Worm (Caenorhabditis elegans): ENCODE results near the gene C53B4.3.
A peak's percentile ranks its signal among the peaks of the same experiment; 100 is the strongest.

C53B4.3 gene

ce11 chrIV:9007947-9008346, 34.4 kb upstream of the C53B4.3 start:
- TF ChIP-seq lir-3 (tag; optimal IDR thresholded peaks at IDR 0.05; ENCODE audit: poor library complexity) (no peak), swsn-7 (tag; optimal IDR thresholded peaks at IDR 0.05) (no peak), nhr-20 (tag; optimal IDR thresholded peaks at IDR 0.05) (no peak), Y116A8C.19 (tag; optimal IDR thresholded peaks at IDR 0.05; ENCODE audit: borderline replicate concordance) (no peak), nhr-71 (tag; optimal IDR thresholded peaks at IDR 0.05) (peak; percentile 12), lin-14 (GFP tag; optimal IDR thresholded peaks at IDR 0.05) (peak; percentile 40), nhr-28 (tag; optimal IDR thresholded peaks at IDR 0.05) (no peak), rnt-1 (tag; optimal IDR thresholded peaks at IDR 0.05) (peak; percentile 25), nhr-12 (tag; optimal IDR thresholded peaks at IDR 0.05) (no peak), ets-5 (GFP tag; IDR thresholded peaks at IDR 0.05) (no peak), C34B4.2 (tag; optimal IDR thresholded peaks at IDR 0.05) (no peak), hlh-17 (GFP tag; optimal IDR thresholded peaks at IDR 0.05; ENCODE audit: borderline replicate concordance) (no peak), sup-37 (GFP tag; optimal IDR thresholded peaks at IDR 0.05) (no peak), hpl-2 (GFP tag; optimal IDR thresholded peaks at IDR 0.05) (no peak), ceh-90 (tag; optimal IDR thresholded peaks at IDR 0.05) (no peak), hlh-4 (tag; optimal IDR thresholded peaks at IDR 0.05) (no peak), elt-2 (tag; optimal IDR thresholded peaks at IDR 0.05) (no peak)

- TF ChIP-seq efl-1 (optimal IDR thresholded peaks at IDR 0.05) = no peak
- peak in 1 of 2 experiments; percentile 38 for TF ChIP-seq efl-1 (GFP tag; optimal IDR thresholded peaks at IDR 0.05 in 1 of 2)
- no peak for TF ChIP-seq hlh-17 (GFP tag; optimal IDR thresholded peaks at IDR 0.05; ENCODE audit: borderline replicate concordance)
- peak; percentile 10 for TF ChIP-seq lin-14 (GFP tag; optimal IDR thresholded peaks at IDR 0.05)
Measured at ce11 chrIV:9005310-9005709, 31.8 kb upstream of the C53B4.3 start, which contains the start of gene unc-129. Gene unc-129, minus strand, starts transcription at chrIV:9005410.

- no peak for TF ChIP-seq Y116A8C.19 (tag; optimal IDR thresholded peaks at IDR 0.05; ENCODE audit: borderline replicate concordance)
- no peak for TF ChIP-seq nhr-76 (tag; optimal IDR thresholded peaks at IDR 0.05)
- no peak for TF ChIP-seq unc-86 (tag; optimal IDR thresholded peaks at IDR 0.05)
- TF ChIP-seq sup-37 (GFP tag; optimal IDR thresholded peaks at IDR 0.05) = no peak
- no peak for TF ChIP-seq skn-1 (tag; optimal IDR thresholded peaks at IDR 0.05)
- TF ChIP-seq F16B12.6 (tag; optimal IDR thresholded peaks at IDR 0.05) = no peak
- no peak for TF ChIP-seq egl-27 (tag; optimal IDR thresholded peaks at IDR 0.05)
- no peak for TF ChIP-seq efl-3 (GFP tag; optimal IDR thresholded peaks at IDR 0.05)
- no peak for TF ChIP-seq tbx-2 (tag; optimal IDR thresholded peaks at IDR 0.05)
- no peak for TF ChIP-seq ceh-8 (GFP tag; optimal IDR thresholded peaks at IDR 0.05)
- TF ChIP-seq lin-35 (GFP tag; optimal IDR thresholded peaks at IDR 0.05) = no peak
- no peak for TF ChIP-seq nhr-28 (tag; optimal IDR thresholded peaks at IDR 0.05)
- TF ChIP-seq vab-15 (tag; optimal IDR thresholded peaks at IDR 0.05) = no peak
- no peak for TF ChIP-seq dsc-1 (tag; optimal IDR thresholded peaks at IDR 0.05)
- no peak for TF ChIP-seq ceh-63 (GFP tag; optimal IDR thresholded peaks at IDR 0.05)
- TF ChIP-seq ama-1 (optimal IDR thresholded peaks at IDR 0.05) = no peak
- no peak for TF ChIP-seq elt-2 (tag; optimal IDR thresholded peaks at IDR 0.05)
Measured at ce11 chrIV:9002636-9003035, 29.1 kb upstream of the C53B4.3 start, which contains the start of gene C53D6.8. Gene C53D6.8, minus strand, starts transcription at chrIV:9002736.

ce11 chrIV:9001184-9001583, 27.7 kb upstream of the C53B4.3 start:
- no peak for TF ChIP-seq Y116A8C.19 (tag; optimal IDR thresholded peaks at IDR 0.05; ENCODE audit: borderline replicate concordance)
- peak; percentile 79 for TF ChIP-seq snpc-4 (tag; optimal IDR thresholded peaks at IDR 0.05)
- no peak for TF ChIP-seq irx-1 (tag; optimal IDR thresholded peaks at IDR 0.05)
- TF ChIP-seq unc-98 (GFP tag; IDR thresholded peaks at IDR 0.05) = no peak
- TF ChIP-seq zip-4 (GFP tag; optimal IDR thresholded peaks at IDR 0.05) = no peak

All from whole organism, L1 larva.